Fruit fly (Drosophila melanogaster) whole organism, embryonic: ENCODE measurements around the gene Taf2.

Experiments
- Ada2b ChIP-seq: fragments of 200-800 bp; sonication (Bioruptor generic); IDR thresholded peaks from 2 replicates; pipeline ENCODE4 v1.3.6; 2022; ENCODE audit warnings: missing biosample characterization, missing genetic modification characterization
- Bteb2 ChIP-seq: fragments of 200-800 bp; sonication (Bioruptor generic); optimal IDR thresholded peaks from 2 replicates; lab custom pipeline; 2016; ENCODE audit warnings: missing biosample characterization, missing genetic modification characterization
- CG1233 ChIP-seq: fragments of 200-800 bp; sonication (Bioruptor generic); optimal IDR thresholded peaks from 4 replicates; lab custom pipeline; 2018; ENCODE audit warnings: missing biosample characterization, mild to moderate bottlenecking, missing genetic modification characterization
- CG14441 ChIP-seq: fragments of 200-800 bp; sonication (Bioruptor generic); IDR thresholded peaks from 2 replicates; pipeline ENCODE4 v1.3.6; 2022; ENCODE audit warnings: missing biosample characterization, missing genetic modification characterization
- CG15269 ChIP-seq: fragments of 200-800 bp; sonication (Bioruptor generic); optimal IDR thresholded peaks from 2 replicates; lab custom pipeline; 2018; ENCODE audit warnings: missing biosample characterization, mild to moderate bottlenecking, missing genetic modification characterization, moderate library complexity
- CG16815 ChIP-seq: fragments of 200-800 bp; sonication (Bioruptor generic); optimal IDR thresholded peaks from 3 replicates; lab custom pipeline; 2017; ENCODE audit warnings: missing biosample characterization, mild to moderate bottlenecking, missing genetic modification characterization
- CG17328 ChIP-seq: fragments of 200-800 bp; sonication (Bioruptor generic); IDR thresholded peaks from 2 replicates; pipeline ENCODE4 v1.3.6; 2022; ENCODE audit warnings: missing biosample characterization, missing genetic modification characterization
- CG17361 ChIP-seq: fragments of 200-800 bp; sonication (Bioruptor generic); IDR thresholded peaks from 3 replicates; pipeline ENCODE4 v1.3.6; 2022; ENCODE audit warnings: missing biosample characterization, missing genetic modification characterization
- CG17568 ChIP-seq: fragments of 200-800 bp; sonication (Bioruptor generic); optimal IDR thresholded peaks from 2 replicates; lab custom pipeline; 2018; ENCODE audit warnings: missing biosample characterization, mild to moderate bottlenecking, missing genetic modification characterization, moderate library complexity
- CG1792 ChIP-seq: fragments of 200-800 bp; sonication (Bioruptor generic); optimal IDR thresholded peaks from 2 replicates; lab custom pipeline; 2016; ENCODE audit warnings: missing biosample characterization, missing genetic modification characterization
- CG18262 ChIP-seq: fragments of 200-800 bp; optimal IDR thresholded peaks from 3 replicates; lab custom pipeline; 2019; ENCODE audit warnings: missing biosample characterization, mild to moderate bottlenecking, missing genetic modification characterization, moderate library complexity
- CG18599 ChIP-seq: fragments of 200-800 bp; sonication (Bioruptor generic); optimal IDR thresholded peaks from 3 replicates; lab custom pipeline; 2017; ENCODE audit warnings: missing biosample characterization, missing genetic modification characterization, mild to moderate bottlenecking, moderate library complexity, missing genetic modification reagents
- CG2129 ChIP-seq: fragments of 200-800 bp; sonication (Bioruptor generic); IDR thresholded peaks from 2 replicates; pipeline ENCODE4 v1.3.6; 2022; ENCODE audit warnings: missing biosample characterization, missing genetic modification characterization; ENCODE audit not compliant: partially characterized antibody
- CG3065 ChIP-seq: fragments of 200-800 bp; sonication (Bioruptor generic); optimal IDR thresholded peaks from 2 replicates; lab custom pipeline; 2016; ENCODE audit warnings: missing biosample characterization, missing genetic modification characterization
- CG34224 ChIP-seq: fragments of 200-800 bp; sonication (Bioruptor generic); IDR thresholded peaks from 3 replicates; pipeline ENCODE4 v1.3.6; 2022; ENCODE audit warnings: missing biosample characterization, missing genetic modification characterization; ENCODE audit not compliant: partially characterized antibody
- CG5245 ChIP-seq: fragments of 200-800 bp; sonication (Bioruptor generic); optimal IDR thresholded peaks from 3 replicates; lab custom pipeline; 2016; ENCODE audit warnings: missing biosample characterization, missing genetic modification characterization
- CG7963 ChIP-seq: fragments of 200-800 bp; sonication (Bioruptor generic); IDR thresholded peaks from 3 replicates; pipeline ENCODE4 v1.3.6; 2022; ENCODE audit warnings: missing biosample characterization, missing genetic modification characterization; ENCODE audit not compliant: partially characterized antibody
- CG8281 ChIP-seq: fragments of 200-800 bp; sonication (Bioruptor generic); optimal IDR thresholded peaks from 2 replicates; lab custom pipeline; 2018; ENCODE audit warnings: missing biosample characterization, mild to moderate bottlenecking, missing genetic modification characterization, moderate library complexity
- CrebB ChIP-seq: fragments of 200-800 bp; sonication (Bioruptor generic); optimal IDR thresholded peaks from 3 replicates; lab custom pipeline; 2018; ENCODE audit warnings: missing biosample characterization, mild to moderate bottlenecking, missing genetic modification characterization
- Dip3 ChIP-seq: fragments of 200-800 bp; sonication (Bioruptor generic); optimal IDR thresholded peaks from 3 replicates; lab custom pipeline; 2016; ENCODE audit warnings: missing biosample characterization, missing genetic modification characterization
- Doc2 ChIP-seq: fragments of 200-800 bp; sonication (Bioruptor generic); IDR thresholded peaks from 2 replicates; pipeline ENCODE4 v1.3.6; 2022; ENCODE audit warnings: missing biosample characterization, missing genetic modification characterization
- Elba2 ChIP-seq: fragments of 200-800 bp; sonication (Bioruptor generic); optimal IDR thresholded peaks from 3 replicates; lab custom pipeline; 2016; ENCODE audit warnings: missing biosample characterization, missing genetic modification characterization
- Fer2 ChIP-seq: fragments of 200-800 bp; sonication (Bioruptor generic); optimal IDR thresholded peaks from 2 replicates; lab custom pipeline; 2018; ENCODE audit warnings: missing biosample characterization, mild to moderate bottlenecking, missing genetic modification characterization, moderate library complexity
- Fer3 ChIP-seq: fragments of 200-800 bp; sonication (Bioruptor generic); optimal IDR thresholded peaks from 2 replicates; lab custom pipeline; 2018; ENCODE audit warnings: missing biosample characterization, mild to moderate bottlenecking, missing genetic modification characterization, moderate library complexity
- GATAe ChIP-seq: fragments of 200-800 bp; sonication (Bioruptor generic); conservative IDR thresholded peaks from 2 replicates; pipeline ENCODE4 v1.3.6; 2022; ENCODE audit warnings: missing biosample characterization, missing genetic modification characterization
- HHEX ChIP-seq: fragments of 200-800 bp; sonication (Bioruptor generic); optimal IDR thresholded peaks from 3 replicates; lab custom pipeline; 2017; ENCODE audit warnings: missing biosample characterization, mild to moderate bottlenecking, missing genetic modification characterization, missing genetic modification reagents
- HLH3B ChIP-seq: fragments of 200-800 bp; sonication (Bioruptor generic); IDR thresholded peaks from 2 replicates; pipeline ENCODE4 v1.3.6; 2022; ENCODE audit warnings: missing biosample characterization, missing genetic modification characterization
- Hand ChIP-seq: fragments of 200-800 bp; sonication (Bioruptor generic); optimal IDR thresholded peaks from 2 replicates; lab custom pipeline; 2017; ENCODE audit warnings: mild to moderate bottlenecking, missing biosample characterization, missing genetic modification reagents, missing genetic modification characterization
- Hmx ChIP-seq: fragments of 200-800 bp; sonication (Bioruptor generic); optimal IDR thresholded peaks from 2 replicates; lab custom pipeline; 2016; ENCODE audit warnings: missing biosample characterization, missing genetic modification characterization
- Hr3 ChIP-seq: fragments of 200-800 bp; sonication (Bioruptor generic); optimal IDR thresholded peaks from 3 replicates; lab custom pipeline; 2016; ENCODE audit warnings: missing biosample characterization, missing genetic modification characterization
- Sox102F ChIP-seq: fragments of 200-800 bp; sonication (Bioruptor generic); optimal IDR thresholded peaks from 2 replicates; lab custom pipeline; 2018; ENCODE audit warnings: missing biosample characterization, mild to moderate bottlenecking, missing genetic modification characterization, moderate library complexity
- Stat92E ChIP-seq, 3 experiments: fragments of >200 bp in 2 of 3; fragments of 200-800 bp in 1 of 3; sonication (Bioruptor generic) in 1 of 3; optimal IDR thresholded peaks; 2 replicates each; lab custom pipeline; 2017 to 2019; ENCODE audit warnings: missing biosample characterization in 3 of 3, missing genetic modification characterization in 3 of 3, mild to moderate bottlenecking in 1 of 3, moderate library complexity in 1 of 3
- az2 ChIP-seq: fragments of 200-800 bp; sonication (Bioruptor generic); optimal IDR thresholded peaks from 3 replicates; lab custom pipeline; 2016; ENCODE audit warnings: missing biosample characterization, missing genetic modification characterization
- corto ChIP-seq: fragments of 200-800 bp; sonication (Bioruptor generic); optimal IDR thresholded peaks from 2 replicates; lab custom pipeline; 2016; ENCODE audit warnings: missing biosample characterization, mild to moderate bottlenecking, missing genetic modification characterization, moderate library complexity
- croc ChIP-seq: fragments of 200-800 bp; sonication (Bioruptor generic); conservative IDR thresholded peaks from 3 replicates; pipeline ENCODE4 v1.3.6; 2022; ENCODE audit warnings: missing biosample characterization, missing genetic modification characterization
- crol ChIP-seq: fragments of 200-800 bp; sonication (Bioruptor generic); IDR thresholded peaks from 2 replicates; pipeline ENCODE4 v1.3.6; 2022; ENCODE audit warnings: missing biosample characterization, missing genetic modification characterization
- dmrt11E ChIP-seq: fragments of 200-800 bp; sonication (Bioruptor generic); optimal IDR thresholded peaks from 3 replicates; lab custom pipeline; 2018; ENCODE audit warnings: missing biosample characterization, mild to moderate bottlenecking, missing genetic modification characterization, moderate library complexity
- exex ChIP-seq: fragments of 200-800 bp; sonication (Bioruptor generic); optimal IDR thresholded peaks from 4 replicates; lab custom pipeline; 2018; ENCODE audit warnings: missing biosample characterization, mild to moderate bottlenecking, missing genetic modification characterization, moderate library complexity
- ftz-f1 ChIP-seq: fragments of 200-800 bp; sonication (Bioruptor generic); optimal IDR thresholded peaks from 2 replicates; lab custom pipeline; 2016; ENCODE audit warnings: missing biosample characterization, missing genetic modification characterization
- fu2 ChIP-seq: fragments of 200-800 bp; sonication (Bioruptor generic); optimal IDR thresholded peaks from 2 replicates; lab custom pipeline; 2016; ENCODE audit warnings: missing biosample characterization, missing genetic modification characterization
- gce ChIP-seq: fragments of 200-800 bp; sonication (Bioruptor generic); IDR thresholded peaks from 3 replicates; pipeline ENCODE4 v1.3.6; 2022; ENCODE audit warnings: missing biosample characterization, missing genetic modification characterization
- gem ChIP-seq: fragments of 200-800 bp; sonication (Bioruptor generic); optimal IDR thresholded peaks from 2 replicates; lab custom pipeline; 2019; ENCODE audit warnings: missing biosample characterization, mild to moderate bottlenecking, missing genetic modification characterization, moderate library complexity
- grn ChIP-seq: fragments of 200-800 bp; sonication (Bioruptor generic); optimal IDR thresholded peaks from 3 replicates; lab custom pipeline; 2017; ENCODE audit warnings: missing biosample characterization, missing genetic modification characterization
- hth ChIP-seq: fragments of >200 bp; optimal IDR thresholded peaks from 2 replicates; lab custom pipeline; 2017; ENCODE audit warnings: inconsistent platforms
- jumu ChIP-seq: fragments of 200-800 bp; sonication (Bioruptor generic); optimal IDR thresholded peaks from 3 replicates; lab custom pipeline; 2016; ENCODE audit warnings: missing biosample characterization, missing genetic modification characterization
- ken ChIP-seq: fragments of 200-800 bp; sonication (Bioruptor generic); IDR thresholded peaks from 3 replicates; pipeline ENCODE4 v1.3.6; 2022; ENCODE audit warnings: missing biosample characterization, missing genetic modification characterization
- pita ChIP-seq: fragments of 200-800 bp; sonication (Bioruptor generic); optimal IDR thresholded peaks from 2 replicates; lab custom pipeline; 2017; ENCODE audit warnings: missing biosample characterization, mild to moderate bottlenecking, missing genetic modification characterization
- psq ChIP-seq: fragments of 200-800 bp; sonication (Bioruptor generic); optimal IDR thresholded peaks from 2 replicates; lab custom pipeline; 2017; ENCODE audit warnings: missing biosample characterization, missing genetic modification characterization
- stwl ChIP-seq: fragments of 200-800 bp; sonication (Bioruptor generic); optimal IDR thresholded peaks from 3 replicates; lab custom pipeline; 2018; ENCODE audit warnings: missing biosample characterization, mild to moderate bottlenecking, missing genetic modification characterization, moderate library complexity
- tup ChIP-seq: fragments of 200-800 bp; sonication (Bioruptor generic); optimal IDR thresholded peaks from 2 replicates; lab custom pipeline; 2016; ENCODE audit warnings: missing biosample characterization, mild to moderate bottlenecking, missing genetic modification characterization, moderate library complexity
- zen ChIP-seq: fragments of 200-800 bp; sonication (Bioruptor generic); optimal IDR thresholded peaks from 3 replicates; lab custom pipeline; 2018; ENCODE audit warnings: missing biosample characterization, mild to moderate bottlenecking, missing genetic modification characterization, moderate library complexity

The Taf2 gene

DNA sequence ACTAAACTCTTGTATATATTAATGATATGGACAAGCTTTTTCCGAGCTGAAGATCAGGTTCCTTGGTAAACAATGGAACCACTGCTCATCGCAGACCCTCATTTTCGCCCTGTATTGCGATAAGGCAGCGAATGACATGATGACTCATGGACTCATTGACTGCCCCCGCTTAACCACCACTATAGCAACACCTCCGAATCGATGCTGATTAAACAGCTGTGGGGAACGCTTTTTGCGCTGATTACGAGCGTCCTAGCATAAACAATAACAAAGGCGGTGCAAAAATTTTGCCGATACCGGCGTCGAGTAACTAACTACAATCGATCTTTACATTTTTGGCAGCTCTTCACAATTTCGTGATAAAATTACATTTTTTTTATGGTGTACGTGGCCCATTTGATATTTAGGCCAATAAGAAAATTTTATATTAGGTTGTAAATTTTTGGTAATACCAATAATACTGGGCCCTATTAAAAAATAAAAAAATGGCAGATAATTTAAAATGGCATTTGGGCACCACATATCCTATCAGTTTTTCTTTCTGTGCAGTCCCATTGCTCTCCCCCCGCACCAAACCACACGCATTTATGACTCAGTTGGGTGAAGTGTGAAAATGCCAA is 8.8 kb upstream of the Taf2 start (continued):
- TF ChIP-seq CG34224 (GFP tag; lab: Robert Waterston, UW) (no peak), psq (GFP tag; lab: Kevin White, UChicago) (no peak), CG17361 (no peak), jumu (GFP tag; lab: Kevin White, UChicago) (no peak), CG18262 (no peak), crol (GFP tag; lab: Robert Waterston, UW) (no peak), CG16815 (GFP tag; lab: Kevin White, UChicago) (no peak), GATAe (no peak), CG5245 (GFP tag; lab: Kevin White, UChicago) (no peak), az2 (GFP tag; lab: Kevin White, UChicago) (no peak), CG17568 (no peak), croc (GFP tag; lab: Robert Waterston, UW) (no peak), grn (no peak), Stat92E (GFP tag; optimal IDR thresholded peaks at IDR 0.05; lab: Kevin White, UChicago) (no peak), corto (GFP tag; lab: Kevin White, UChicago) (no peak), CG2129 (GFP tag; lab: Robert Waterston, UW) (no peak), Sox102F (peak; percentile 27), pita (GFP tag; lab: Kevin White, UChicago) (no peak), dmrt11E (no peak), fu2 (GFP tag; lab: Kevin White, UChicago) (no peak), CG3065 (GFP tag; lab: Kevin White, UChicago) (no peak), CrebB (tag; lab: Kevin White, UChicago) (no peak), Dip3 (no peak), gce (GFP tag; lab: Robert Waterston, UW) (no peak), Ada2b (GFP tag; lab: Robert Waterston, UW) (no peak), zen (tag; lab: Kevin White, UChicago) (no peak), ken (no peak), Hmx (GFP tag; lab: Kevin White, UChicago) (no peak), Hand (GFP tag; lab: Kevin White, UChicago) (no peak), exex (tag; lab: Kevin White, UChicago) (peak; percentile 44), Fer3 (tag; lab: Kevin White, UChicago) (no peak), stwl (tag; lab: Kevin White, UChicago) (no peak), CG17328 (GFP tag; lab: Robert Waterston, UW) (0 out of 2 replicates have a peak, but pooled peaks have one; percentile 25), ftz-f1 (GFP tag; lab: Kevin White, UChicago) (no peak), HLH3B (GFP tag; lab: Robert Waterston, UW) (no peak), CG7963 (GFP tag; lab: Robert Waterston, UW) (no peak), CG15269 (tag; lab: Kevin White, UChicago) (no peak), CG8281 (no peak), hth (lab: Kevin White, UChicago) (no peak), CG18599 (GFP tag; lab: Kevin White, UChicago) (no peak), CG14441 (GFP tag; lab: Robert Waterston, UW) (no peak), gem (tag; lab: Kevin White, UChicago) (peak; percentile 34), Fer2 (tag; lab: Kevin White, UChicago) (no peak), HHEX (no peak), Doc2 (GFP tag; lab: Robert Waterston, UW) (no peak), tup (GFP tag; lab: Kevin White, UChicago) (no peak), CG1233 (GFP tag; lab: Kevin White, UChicago) (no peak), CG1792 (GFP tag; lab: Kevin White, UChicago) (no peak), Bteb2 (no peak), Hr3 (GFP tag; lab: Kevin White, UChicago) (no peak), Elba2 (GFP tag; lab: Kevin White, UChicago) (peak; percentile 18)
